Worm (Caenorhabditis elegans): Measurements from ENCODE around the gene unc-36.
A peak's percentile ranks its signal among the peaks of the same experiment; 100 is the strongest.

unc-36 gene

DNA sequence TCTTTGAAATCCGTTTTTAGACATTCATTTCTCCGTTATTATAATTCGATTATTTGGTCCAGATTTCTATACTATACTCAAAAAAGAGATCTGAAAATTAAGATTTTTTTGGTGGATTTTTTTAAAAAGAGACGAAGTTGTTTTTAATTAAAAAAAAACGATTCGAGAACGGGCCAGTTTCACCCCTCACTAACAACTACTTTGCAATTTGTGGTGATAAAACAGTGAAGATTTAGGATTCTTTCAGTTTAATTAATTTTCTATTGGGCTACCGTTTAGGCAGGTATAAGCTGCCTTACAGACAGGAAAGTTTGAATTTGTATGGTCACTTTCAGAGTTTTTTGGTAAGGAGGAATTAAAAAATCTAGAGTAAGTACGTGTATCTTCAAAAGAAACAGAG, at the start of gene unc-36:
TSS of gene unc-36 (minus strand) at position 101 of the 400 bp plus-strand sequence.
- TF ChIP-seq hlh-30 (tag; optimal IDR thresholded peaks at IDR 0.05; ENCODE audit: insufficient read depth) = no peak
- TF ChIP-seq ref-2 (tag; optimal IDR thresholded peaks at IDR 0.05) = no peak
- TF ChIP-seq tbx-2 (tag; optimal IDR thresholded peaks at IDR 0.05) = no peak
- no peak for TF ChIP-seq unc-55 (GFP tag; optimal IDR thresholded peaks at IDR 0.05)
- no peak for TF ChIP-seq odd-2 (tag; optimal IDR thresholded peaks at IDR 0.05)
- TF ChIP-seq dve-1 (tag; optimal IDR thresholded peaks at IDR 0.05) = no peak
- no peak for TF ChIP-seq dmd-4 (tag; optimal IDR thresholded peaks at IDR 0.05; ENCODE audit: borderline replicate concordance)
- no peak for TF ChIP-seq che-1 (tag; optimal IDR thresholded peaks at IDR 0.05)
- no peak for TF ChIP-seq fkh-10 (GFP tag; optimal IDR thresholded peaks at IDR 0.05)
- TF ChIP-seq sox-4 (tag; optimal IDR thresholded peaks at IDR 0.05) = no peak
- no peak for TF ChIP-seq unc-42 (tag; optimal IDR thresholded peaks at IDR 0.05)
- TF ChIP-seq sdc-2 (tag; optimal IDR thresholded peaks at IDR 0.05) = no peak
- no peak for TF ChIP-seq eyg-1 (tag; optimal IDR thresholded peaks at IDR 0.05)
- TF ChIP-seq pat-9 (tag; optimal IDR thresholded peaks at IDR 0.05) = no peak
- TF ChIP-seq ceh-2 (tag; optimal IDR thresholded peaks at IDR 0.05) = no peak
- TF ChIP-seq C08G9.2 (tag; optimal IDR thresholded peaks at IDR 0.05) = no peak
- no peak for TF ChIP-seq ztf-16 (tag; optimal IDR thresholded peaks at IDR 0.05)
- TF ChIP-seq ama-1 (optimal IDR thresholded peaks at IDR 0.05) = no peak

DNA sequence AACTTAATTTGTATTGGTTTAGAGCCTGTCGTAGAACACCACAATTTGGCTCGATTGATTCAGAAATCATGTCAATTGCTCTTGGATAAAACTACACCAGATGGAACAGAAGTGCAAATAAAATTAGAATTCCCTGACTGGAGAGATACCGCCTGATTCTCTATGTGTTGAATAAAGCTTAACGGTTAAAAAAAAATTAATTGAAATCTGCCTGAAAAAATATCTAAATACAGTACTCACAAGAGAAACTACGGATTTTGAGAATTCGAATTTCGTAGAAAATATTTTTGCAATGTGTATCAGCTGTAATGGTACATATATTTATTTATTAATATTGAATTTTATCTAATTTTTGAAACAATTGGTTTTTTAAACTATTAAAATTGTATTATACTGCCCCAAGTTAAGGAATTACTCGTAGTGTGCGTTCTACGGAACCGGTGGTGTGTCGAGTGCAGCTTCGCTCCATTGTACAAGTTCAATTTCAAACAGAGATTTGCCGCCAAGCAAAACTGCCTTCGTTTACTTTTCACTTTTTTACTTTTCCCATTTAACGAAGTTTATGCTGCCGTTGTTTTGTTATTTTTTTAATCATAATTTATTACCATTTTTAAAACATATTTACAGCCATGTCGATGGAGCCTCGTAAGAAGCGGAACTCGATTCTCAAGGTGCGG, 49.1 kb upstream of the unc-36 start, which contains the start of gene knl-1:
TSS of gene knl-1 (plus strand) at position 626 of the 677 bp plus-strand sequence.
- peak; percentile 68 for TF ChIP-seq ceh-2 (tag; optimal IDR thresholded peaks at IDR 0.05)
- no peak for TF ChIP-seq che-1 (tag; optimal IDR thresholded peaks at IDR 0.05)
- TF ChIP-seq odd-2 (tag; optimal IDR thresholded peaks at IDR 0.05) = no peak
- no peak for TF ChIP-seq sox-2 (GFP tag; IDR thresholded peaks at IDR 0.05)
- no peak for TF ChIP-seq ref-2 (tag; optimal IDR thresholded peaks at IDR 0.05)
- no peak for TF ChIP-seq pat-9 (tag; optimal IDR thresholded peaks at IDR 0.05)
- TF ChIP-seq hlh-13 (GFP tag; optimal IDR thresholded peaks at IDR 0.05) = no peak
- TF ChIP-seq ttx-3 (tag; optimal IDR thresholded peaks at IDR 0.05) = no peak
- peak; percentile 79 for TF ChIP-seq elt-2 (tag; optimal IDR thresholded peaks at IDR 0.05)
- no peak for TF ChIP-seq sox-4 (tag; optimal IDR thresholded peaks at IDR 0.05)
- TF ChIP-seq pha-4 (tag; optimal IDR thresholded peaks at IDR 0.05) = no peak
- no peak for TF ChIP-seq npax-4 (tag; optimal IDR thresholded peaks at IDR 0.05)
- TF ChIP-seq lin-11 (tag; optimal IDR thresholded peaks at IDR 0.05) = no peak
- peak; percentile 87 for TF ChIP-seq zip-5 (tag; optimal IDR thresholded peaks at IDR 0.05)
- no peak for TF ChIP-seq sdc-2 (tag; optimal IDR thresholded peaks at IDR 0.05)
- peak; percentile 1 for TF ChIP-seq lim-6 (tag; optimal IDR thresholded peaks at IDR 0.05)
- no peak for TF ChIP-seq dmd-4 (tag; optimal IDR thresholded peaks at IDR 0.05; ENCODE audit: borderline replicate concordance)
- peak; percentile 33 for TF ChIP-seq nfya-1 (tag; optimal IDR thresholded peaks at IDR 0.05)
- no peak for TF ChIP-seq gmeb-2 (tag; optimal IDR thresholded peaks at IDR 0.05)
- TF ChIP-seq ceh-34 (tag; optimal IDR thresholded peaks at IDR 0.05) = peak; percentile 38
- TF ChIP-seq ceh-14 (tag; optimal IDR thresholded peaks at IDR 0.05) = peak; percentile 69
- TF ChIP-seq ceh-48 (tag; optimal IDR thresholded peaks at IDR 0.05) = no peak
- peak; percentile 40 for TF ChIP-seq pha-2 (tag; optimal IDR thresholded peaks at IDR 0.05)
- TF ChIP-seq C08G9.2 (tag; optimal IDR thresholded peaks at IDR 0.05) = peak; percentile 68
- no peak for TF ChIP-seq K09A11.1 (tag; optimal IDR thresholded peaks at IDR 0.05; ENCODE audit: insufficient read depth)
- peak; percentile 89 for TF ChIP-seq ceh-31 (tag; optimal IDR thresholded peaks at IDR 0.05)
- peak; percentile 65 for TF ChIP-seq hlh-8 (tag; optimal IDR thresholded peaks at IDR 0.05)
- no peak for TF ChIP-seq ceh-22 (tag; optimal IDR thresholded peaks at IDR 0.05)
- no peak for TF ChIP-seq T23F11.4 (GFP tag; optimal IDR thresholded peaks at IDR 0.05)
- peak; percentile 65 for TF ChIP-seq ets-4 (tag; optimal IDR thresholded peaks at IDR 0.05)
- TF ChIP-seq F13H6.1 (tag; optimal IDR thresholded peaks at IDR 0.05) = peak; percentile 2
- TF ChIP-seq unc-3 (GFP tag; conservative IDR thresholded peaks at IDR 0.05) = no peak
- TF ChIP-seq unc-3 (tag; optimal IDR thresholded peaks at IDR 0.05) = peak; percentile 21
- TF ChIP-seq fax-1 (tag; optimal IDR thresholded peaks at IDR 0.05) = peak; percentile 69
- TF ChIP-seq rnt-1 (tag; optimal IDR thresholded peaks at IDR 0.05) = peak; percentile 10
- TF ChIP-seq pax-1 (tag; optimal IDR thresholded peaks at IDR 0.05) = no peak
- peak; percentile 50 for TF ChIP-seq ahr-1 (tag; optimal IDR thresholded peaks at IDR 0.05)
- no peak for TF ChIP-seq K02D7.2 (tag; optimal IDR thresholded peaks at IDR 0.05)
- no peak for TF ChIP-seq ceh-18 (tag; optimal IDR thresholded peaks at IDR 0.05)
- peak; percentile 7 for TF ChIP-seq C38D4.7 (GFP tag; optimal IDR thresholded peaks at IDR 0.05)
- TF ChIP-seq ceh-45 (GFP tag; IDR thresholded peaks at IDR 0.05) = no peak

All from whole organism, late embryonic.